Worm (Caenorhabditis elegans): ENCODE results near the gene T23F2.4.

ce11 chrX:5475164-5475576 is 39.7 kb downstream of the T23F2.4 start:
- TF ChIP-seq jun-1 (tag; optimal IDR thresholded peaks at IDR 0.05) (peak; percentile 60), efl-3 (GFP tag; optimal IDR thresholded peaks at IDR 0.05) (no peak), irx-1 (tag; optimal IDR thresholded peaks at IDR 0.05) (peak; percentile 31), aly-2 (tag; optimal IDR thresholded peaks at IDR 0.05) (no peak), nhr-28 (tag; optimal IDR thresholded peaks at IDR 0.05) (no peak)

Measured in whole organism, L1 larva.